Fruit fly (Drosophila melanogaster) whole organism, pupa: ENCODE results near the gene CG14416.

Source experiments
- CG10348 ChIP-seq: fragments of 200-800 bp; sonication (Bioruptor generic); IDR thresholded peaks from 2 replicates; pipeline ENCODE4 v1.3.6; 2022; ENCODE audit warnings: missing biosample characterization, missing genetic modification characterization
- CG12605 ChIP-seq: fragments of 200-800 bp; sonication (Bioruptor generic); IDR thresholded peaks from 2 replicates; pipeline ENCODE4 v1.3.6; 2022; ENCODE audit warnings: missing biosample characterization, missing genetic modification characterization
- CG13204 ChIP-seq: fragments of 200-800 bp; sonication (Bioruptor generic); optimal IDR thresholded peaks from 2 replicates; lab custom pipeline; 2018; ENCODE audit warnings: missing biosample characterization, mild to moderate bottlenecking, missing genetic modification characterization, moderate library complexity
- CG14655 ChIP-seq: fragments of 200-800 bp; sonication (Bioruptor generic); optimal IDR thresholded peaks from 3 replicates; lab custom pipeline; 2017; ENCODE audit warnings: mild to moderate bottlenecking, missing biosample characterization, missing genetic modification reagents, missing genetic modification characterization
- CG15710 ChIP-seq: fragments of 200-800 bp; sonication (Bioruptor generic); optimal IDR thresholded peaks from 2 replicates; lab custom pipeline; 2018; ENCODE audit warnings: missing biosample characterization, mild to moderate bottlenecking, missing genetic modification characterization, moderate library complexity
- CG17806 ChIP-seq: fragments of 200-800 bp; sonication (Bioruptor generic); optimal IDR thresholded peaks from 2 replicates; lab custom pipeline; 2018; ENCODE audit warnings: missing biosample characterization, mild to moderate bottlenecking, missing genetic modification characterization, moderate library complexity
- CG32121 ChIP-seq: fragments of 200-800 bp; sonication (Bioruptor generic); IDR thresholded peaks from 2 replicates; pipeline ENCODE4 v1.3.6; 2022; ENCODE audit warnings: missing biosample characterization, missing genetic modification characterization
- CG34367 ChIP-seq: fragments of 200-800 bp; sonication (Bioruptor generic); optimal IDR thresholded peaks from 2 replicates; lab custom pipeline; 2018; ENCODE audit warnings: missing biosample characterization, mild to moderate bottlenecking, missing genetic modification characterization
- CG4496 ChIP-seq: fragments of 200-800 bp; sonication (Bioruptor generic); IDR thresholded peaks from 3 replicates; pipeline ENCODE4 v1.3.6; 2022; ENCODE audit warnings: missing biosample characterization, missing genetic modification characterization
- CG8159 ChIP-seq: fragments of 200-800 bp; sonication (Bioruptor generic); optimal IDR thresholded peaks from 3 replicates; lab custom pipeline; 2018; ENCODE audit warnings: missing biosample characterization, mild to moderate bottlenecking, missing genetic modification characterization, moderate library complexity
- CG8301 ChIP-seq: fragments of 200-800 bp; sonication (Bioruptor generic); optimal IDR thresholded peaks from 2 replicates; lab custom pipeline; 2018; ENCODE audit warnings: missing biosample characterization, mild to moderate bottlenecking, missing genetic modification characterization
- CG9948 ChIP-seq: fragments of 200-800 bp; sonication (Bioruptor generic); optimal IDR thresholded peaks from 2 replicates; lab custom pipeline; 2018; ENCODE audit warnings: missing biosample characterization, mild to moderate bottlenecking, missing genetic modification characterization, moderate library complexity
- D1 ChIP-seq: fragments of 200-800 bp; sonication (Bioruptor generic); optimal IDR thresholded peaks from 2 replicates; lab custom pipeline; 2018; ENCODE audit warnings: missing biosample characterization, mild to moderate bottlenecking, missing genetic modification characterization, moderate library complexity
- EcR ChIP-seq: fragments of 200-800 bp; sonication (Bioruptor generic); optimal IDR thresholded peaks from 3 replicates; lab custom pipeline; 2019; ENCODE audit warnings: missing biosample characterization, missing genetic modification characterization, mild to moderate bottlenecking, moderate library complexity, missing genetic modification reagents
- Ets98B ChIP-seq: fragments of 200-800 bp; sonication (Bioruptor generic); IDR thresholded peaks from 2 replicates; pipeline ENCODE4 v1.3.6; 2022; ENCODE audit warnings: missing biosample characterization, missing genetic modification characterization
- Pif1A ChIP-seq: fragments of 200-800 bp; sonication (Bioruptor generic); optimal IDR thresholded peaks from 3 replicates; lab custom pipeline; 2016; ENCODE audit warnings: missing biosample characterization, missing genetic modification characterization
- Pif1B ChIP-seq: fragments of 200-800 bp; sonication (Bioruptor generic); optimal IDR thresholded peaks from 3 replicates; lab custom pipeline; 2016; ENCODE audit warnings: missing biosample characterization, missing genetic modification characterization
- Snoo ChIP-seq: fragments of 200-800 bp; sonication (Bioruptor generic); optimal IDR thresholded peaks from 3 replicates; lab custom pipeline; 2017; ENCODE audit warnings: missing biosample characterization, mild to moderate bottlenecking, missing genetic modification characterization, inconsistent platforms
- fd96Ca ChIP-seq: fragments of 200-800 bp; sonication (Bioruptor generic); IDR thresholded peaks from 3 replicates; pipeline ENCODE4 v1.3.6; 2022; ENCODE audit warnings: missing biosample characterization, missing genetic modification characterization
- gl ChIP-seq: fragments of 200-800 bp; sonication (Bioruptor generic); optimal IDR thresholded peaks from 2 replicates; lab custom pipeline; 2018; ENCODE audit warnings: missing biosample characterization, mild to moderate bottlenecking, missing genetic modification characterization
- rn ChIP-seq: fragments of 200-800 bp; sonication (Bioruptor generic); IDR thresholded peaks from 2 replicates; pipeline ENCODE4 v1.3.6; 2022; ENCODE audit warnings: missing biosample characterization, missing genetic modification characterization

Gene CG14416

dm6 chrX:2877070-2877469, 4.4 kb upstream of the CG14416 start:
- TF ChIP-seq CG12605 (GFP tag; lab: Robert Waterston, UW) (no peak), Snoo (tag; lab: Kevin White, UChicago) (no peak), CG34367 (no peak), Pif1A (GFP tag; lab: Kevin White, UChicago) (no peak), fd96Ca (GFP tag; lab: Robert Waterston, UW) (no peak), CG10348 (GFP tag; lab: Robert Waterston, UW) (no peak), CG9948 (tag; lab: Kevin White, UChicago) (no peak), Ets98B (GFP tag; lab: Robert Waterston, UW) (no peak)

dm6 chrX:2876433-2876832, 3.8 kb upstream of the CG14416 start, which contains the start of gene CG14417:
Gene CG14417 (minus strand): TSS chrX:2876533.
- TF ChIP-seq CG10348 (GFP tag; lab: Robert Waterston, UW) (no peak), CG8159 (no peak), CG34367 (no peak), Snoo (tag; lab: Kevin White, UChicago) (no peak), CG9948 (tag; lab: Kevin White, UChicago) (no peak), rn (no peak), Ets98B (GFP tag; lab: Robert Waterston, UW) (no peak), CG17806 (tag; lab: Kevin White, UChicago) (no peak), CG4496 (GFP tag; lab: Robert Waterston, UW) (no peak), CG15710 (tag; lab: Kevin White, UChicago) (no peak), CG32121 (GFP tag; lab: Robert Waterston, UW) (no peak), CG14655 (GFP tag; lab: Kevin White, UChicago) (no peak), fd96Ca (GFP tag; lab: Robert Waterston, UW) (no peak), gl (no peak)

- TF ChIP-seq EcR (GFP tag; lab: Kevin White, UChicago) (no peak), fd96Ca (GFP tag; lab: Robert Waterston, UW) (no peak), Pif1B (GFP tag; lab: Kevin White, UChicago) (no peak), CG17806 (tag; lab: Kevin White, UChicago) (no peak), Snoo (tag; lab: Kevin White, UChicago) (no peak), CG10348 (GFP tag; lab: Robert Waterston, UW) (no peak), CG4496 (GFP tag; lab: Robert Waterston, UW) (0 out of 3 replicates have a peak, but pooled peaks have one; percentile 27), CG8301 (tag; lab: Kevin White, UChicago) (no peak), rn (0 out of 2 replicates have a peak, but pooled peaks have one; percentile 34), D1 (tag; lab: Kevin White, UChicago) (no peak), CG8159 (no peak), Pif1A (GFP tag; lab: Kevin White, UChicago) (no peak), CG34367 (no peak), gl (no peak), Ets98B (GFP tag; lab: Robert Waterston, UW) (no peak), CG15710 (tag; lab: Kevin White, UChicago) (no peak)
Measured at dm6 chrX:2869430-2869829, 3.2 kb downstream of the CG14416 start.

- TF ChIP-seq gl (no peak), fd96Ca (GFP tag; lab: Robert Waterston, UW) (peak; percentile 64; the same call in 2 of the 3 replicates), CG8159 (peak; percentile 46), CG10348 (GFP tag; lab: Robert Waterston, UW) (no peak), CG34367 (no peak), Pif1A (GFP tag; lab: Kevin White, UChicago) (no peak), CG14655 (GFP tag; lab: Kevin White, UChicago) (peak; percentile 38), CG12605 (GFP tag; lab: Robert Waterston, UW) (no peak), CG8301 (tag; lab: Kevin White, UChicago) (peak; percentile 30), D1 (tag; lab: Kevin White, UChicago) (no peak), Snoo (tag; lab: Kevin White, UChicago) (no peak), rn (no peak), Ets98B (GFP tag; lab: Robert Waterston, UW) (peak; percentile 51), EcR (GFP tag; lab: Kevin White, UChicago) (no peak), CG15710 (tag; lab: Kevin White, UChicago) (peak; percentile 18), CG4496 (GFP tag; lab: Robert Waterston, UW) (peak; percentile 50; the same call in 1 of the 3 replicates), CG9948 (tag; lab: Kevin White, UChicago) (peak; percentile 2), CG13204 (GFP tag; lab: Kevin White, UChicago) (no peak), CG32121 (GFP tag; lab: Robert Waterston, UW) (no peak), CG17806 (tag; lab: Kevin White, UChicago) (peak; percentile 19), Pif1B (GFP tag; lab: Kevin White, UChicago) (no peak)
Measured at dm6 chrX:2860955-2861354, 11.7 kb downstream of the CG14416 start.
